Worm (Caenorhabditis elegans) whole organism, L3 larva: ENCODE results near the gene F29F11.20.

Source experiments
- ama-1 ChIP-seq: fragments of 150-350 bp; optimal IDR thresholded peaks from 2 replicates; lab custom pipeline; 2018
- ceh-82 ChIP-seq: fragments of 150-350 bp; optimal IDR thresholded peaks from 2 replicates; lab custom pipeline; 2014; ENCODE audit warnings: missing biosample characterization, missing genetic modification characterization
- ceh-9 ChIP-seq: sonication (generic microtip); optimal IDR thresholded peaks from 2 replicates; lab custom pipeline; 2018; ENCODE audit warnings: missing biosample characterization, missing genetic modification characterization
- elt-2 ChIP-seq: sonication (generic microtip); optimal IDR thresholded peaks from 2 replicates; lab custom pipeline; 2016; ENCODE audit warnings: missing genetic modification reagents, mild to moderate bottlenecking, missing genetic modification characterization, missing compliant biosample characterization
- mdl-1 ChIP-seq: fragments of 150-350 bp; optimal IDR thresholded peaks from 2 replicates; lab custom pipeline; 2014; ENCODE audit warnings: missing biosample characterization, missing genetic modification characterization
- nhr-11 ChIP-seq: fragments of 150-350 bp; optimal IDR thresholded peaks from 2 replicates; lab custom pipeline; 2014; ENCODE audit warnings: missing biosample characterization, missing genetic modification characterization
- nhr-28 ChIP-seq: fragments of 150-350 bp; optimal IDR thresholded peaks from 2 replicates; lab custom pipeline; 2014; ENCODE audit warnings: missing biosample characterization, missing genetic modification characterization
- pqm-1 ChIP-seq: fragments of 150-350 bp; optimal IDR thresholded peaks from 2 replicates; lab custom pipeline; 2017; ENCODE audit warnings: missing biosample characterization, missing genetic modification characterization, inconsistent platforms
- skn-1 ChIP-seq: fragments of 150-350 bp; optimal IDR thresholded peaks from 2 replicates; lab custom pipeline; 2014; ENCODE audit warnings: missing biosample characterization, missing genetic modification characterization
- unc-39 ChIP-seq: sonication (generic microtip); optimal IDR thresholded peaks from 4 replicates; lab custom pipeline; 2017; ENCODE audit warnings: missing biosample characterization, missing genetic modification characterization
- unc-62 ChIP-seq: fragments of 150-350 bp; sonication (generic microtip); optimal IDR thresholded peaks from 4 replicates; lab custom pipeline; 2014; ENCODE audit warnings: missing biosample characterization, missing genetic modification reagents, missing genetic modification characterization
- ztf-11 ChIP-seq: fragments of 150-350 bp; optimal IDR thresholded peaks from 2 replicates; lab custom pipeline; 2014; ENCODE audit warnings: missing biosample characterization, missing genetic modification characterization
- ztf-4 ChIP-seq: fragments of 150-350 bp; optimal IDR thresholded peaks from 2 replicates; lab custom pipeline; 2014; ENCODE audit warnings: missing biosample characterization, missing genetic modification characterization

ce11 chrV:10681117-10681959, 6.4 kb upstream of the F29F11.20 start:
- TF ChIP-seq unc-39 (tag; lab: Kevin White, UChicago) (no peak), unc-62 (GFP tag; lab: Kevin White, UChicago) (no peak), ama-1 (lab: Kevin White, UChicago) (peak; percentile 58), nhr-28 (tag; lab: Kevin White, UChicago) (no peak), elt-2 (tag; lab: Kevin White, UChicago) (peak; percentile 75), mdl-1 (tag; lab: Kevin White, UChicago) (peak; percentile 67), ceh-9 (tag; lab: Kevin White, UChicago) (no peak), ceh-82 (no peak), skn-1 (no peak), ztf-11 (tag; lab: Kevin White, UChicago) (no peak), nhr-11 (tag; lab: Kevin White, UChicago) (no peak), pqm-1 (tag; lab: Kevin White, UChicago) (no peak), ztf-4 (tag; lab: Kevin White, UChicago) (no peak)
